Fruit fly (Drosophila melanogaster) whole organism, wandering third instar larva: ENCODE measurements around the gene Eig71Ed.

Source experiments
- Abd-B ChIP-seq: fragments of >200 bp; optimal IDR thresholded peaks from 2 replicates; lab custom pipeline; 2017; ENCODE audit warnings: missing biosample characterization, missing genetic modification characterization
- CG32264 ChIP-seq: fragments of 200-800 bp; sonication (Bioruptor generic); optimal IDR thresholded peaks from 2 replicates; lab custom pipeline; 2016; ENCODE audit warnings: missing biosample characterization, missing genetic modification characterization
- CG9705 ChIP-seq: fragments of 200-800 bp; sonication (Bioruptor generic); optimal IDR thresholded peaks from 2 replicates; lab custom pipeline; 2018; ENCODE audit warnings: missing biosample characterization, mild to moderate bottlenecking, missing genetic modification characterization
- CrebA ChIP-seq: fragments of 200-800 bp; sonication (Bioruptor generic); optimal IDR thresholded peaks from 2 replicates; lab custom pipeline; 2016; ENCODE audit warnings: missing biosample characterization, mild to moderate bottlenecking, missing genetic modification characterization, borderline replicate concordance
- Dfd ChIP-seq: fragments of >200 bp; optimal IDR thresholded peaks from 2 replicates; lab custom pipeline; 2017; ENCODE audit warnings: missing biosample characterization, missing genetic modification characterization
- Dif ChIP-seq: fragments of 200-275, 200-300 bp; sonication (Bioruptor generic); optimal IDR thresholded peaks from 2 replicates; lab custom pipeline; 2018; ENCODE audit warnings: missing biosample characterization, missing genetic modification characterization; ENCODE audit not compliant: partially characterized antibody
- HLH106 ChIP-seq: fragments of 200-800 bp; optimal IDR thresholded peaks from 3 replicates; lab custom pipeline; 2019; ENCODE audit warnings: missing biosample characterization, mild to moderate bottlenecking, missing genetic modification characterization, moderate library complexity
- Hnf4 ChIP-seq: fragments of 200-800 bp; sonication (Bioruptor generic); optimal IDR thresholded peaks from 2 replicates; lab custom pipeline; 2016; ENCODE audit warnings: missing biosample characterization, mild to moderate bottlenecking, missing genetic modification characterization
- Hr83 ChIP-seq: fragments of 200-300 bp; sonication (Bioruptor generic); optimal IDR thresholded peaks from 2 replicates; lab custom pipeline; 2016; ENCODE audit warnings: missing biosample characterization, mild to moderate bottlenecking, missing genetic modification characterization, moderate library complexity; ENCODE audit not compliant: poor library complexity, severe bottlenecking
- Jra ChIP-seq: sonication (Bioruptor generic); optimal IDR thresholded peaks from 2 replicates; lab custom pipeline; 2016; ENCODE audit warnings: missing biosample characterization, missing genetic modification characterization
- Mio ChIP-seq: sonication (Bioruptor generic); optimal IDR thresholded peaks from 2 replicates; lab custom pipeline; 2016; ENCODE audit warnings: missing biosample characterization, missing genetic modification characterization
- Myc ChIP-seq: fragments of >200 bp; optimal IDR thresholded peaks from 2 replicates; lab custom pipeline; 2017
- N ChIP-seq: fragments of >200 bp; optimal IDR thresholded peaks from 2 replicates; lab custom pipeline; 2018; ENCODE audit warnings: missing biosample characterization, missing external identifiers, missing genetic modification characterization
- OdsH ChIP-seq: fragments of 200-800 bp; sonication (Bioruptor generic); optimal IDR thresholded peaks from 2 replicates; lab custom pipeline; 2016; ENCODE audit warnings: missing biosample characterization, mild to moderate bottlenecking, missing genetic modification characterization
- Rel ChIP-seq, 2 experiments: fragments of 200-800 bp; sonication (Bioruptor generic) in 1 of 2; optimal IDR thresholded peaks; 2 replicates in 1 of 2; 3 replicates in 1 of 2; lab custom pipeline; 2016 to 2019; ENCODE audit warnings: mild to moderate bottlenecking in 2 of 2, missing biosample characterization in 2 of 2, missing genetic modification characterization in 2 of 2, moderate library complexity in 1 of 2
- Sp1 ChIP-seq: fragments of 200-800 bp; sonication (Bioruptor generic); optimal IDR thresholded peaks from 3 replicates; lab custom pipeline; 2019; ENCODE audit warnings: missing biosample characterization, mild to moderate bottlenecking, missing genetic modification characterization, moderate library complexity
- Vsx2 ChIP-seq: fragments of 200-300, 225-300 bp; sonication (Bioruptor generic); optimal IDR thresholded peaks from 2 replicates; lab custom pipeline; 2018; ENCODE audit warnings: missing biosample characterization, missing genetic modification characterization; ENCODE audit not compliant: partially characterized antibody
- br ChIP-seq: fragments of 200-800 bp; sonication (Bioruptor generic); optimal IDR thresholded peaks from 2 replicates; lab custom pipeline; 2016; ENCODE audit warnings: missing biosample characterization, missing genetic modification characterization
- dl ChIP-seq, 2 experiments: fragments of 175-275, 200-275 bp in 1 of 2; fragments of 200-275 bp in 1 of 2; sonication (Bioruptor generic); optimal IDR thresholded peaks; lab custom pipeline; 2018; ENCODE audit warnings: mild to moderate bottlenecking in 2 of 2, missing biosample characterization in 2 of 2, missing genetic modification characterization in 2 of 2, moderate library complexity in 2 of 2; ENCODE audit not compliant: partially characterized antibody in 2 of 2, insufficient read depth in 1 of 2
- dmrt93B ChIP-seq: fragments of 200-800 bp; sonication (Bioruptor generic); optimal IDR thresholded peaks from 2 replicates; lab custom pipeline; 2018; ENCODE audit warnings: missing biosample characterization, mild to moderate bottlenecking, missing genetic modification characterization
- dsf ChIP-seq: sonication (Bioruptor generic); optimal IDR thresholded peaks from 2 replicates; lab custom pipeline; 2016; ENCODE audit warnings: missing biosample characterization, missing genetic modification characterization, borderline replicate concordance
- ey ChIP-seq: fragments of 200-800 bp; sonication (Bioruptor generic); optimal IDR thresholded peaks from 2 replicates; lab custom pipeline; 2016; ENCODE audit warnings: missing biosample characterization, missing genetic modification characterization
- foxo ChIP-seq, 2 experiments: fragments of 200-800 bp; sonication (Bioruptor generic); optimal IDR thresholded peaks; 2 replicates in 1 of 2; 3 replicates in 1 of 2; lab custom pipeline; 2016 to 2017; ENCODE audit warnings: missing biosample characterization in 2 of 2, missing genetic modification characterization in 2 of 2
- fru ChIP-seq: fragments of 200-800 bp; sonication (Bioruptor generic); optimal IDR thresholded peaks from 3 replicates; lab custom pipeline; 2016; ENCODE audit warnings: missing biosample characterization, mild to moderate bottlenecking, missing genetic modification characterization
- h ChIP-seq: fragments of 200-800 bp; sonication (Bioruptor generic); optimal IDR thresholded peaks from 3 replicates; lab custom pipeline; 2016; ENCODE audit warnings: missing biosample characterization, mild to moderate bottlenecking, missing genetic modification characterization
- jim ChIP-seq: fragments of 175-275, 200-325 bp; sonication (Bioruptor generic); optimal IDR thresholded peaks from 2 replicates; lab custom pipeline; 2016; ENCODE audit warnings: missing biosample characterization, mild to moderate bottlenecking, missing genetic modification characterization
- lola ChIP-seq: fragments of >200 bp; optimal IDR thresholded peaks from 2 replicates; lab custom pipeline; 2017; ENCODE audit warnings: missing biosample characterization, missing genetic modification characterization
- pan ChIP-seq: fragments of >200 bp; optimal IDR thresholded peaks from 2 replicates; lab custom pipeline; 2017
- psq ChIP-seq: fragments of 200-800 bp; sonication (Bioruptor generic); optimal IDR thresholded peaks from 3 replicates; lab custom pipeline; 2017; ENCODE audit warnings: missing biosample characterization, mild to moderate bottlenecking, missing genetic modification characterization, moderate library complexity
- sage ChIP-seq: fragments of 200-800 bp; sonication (Bioruptor generic); optimal IDR thresholded peaks from 2 replicates; lab custom pipeline; 2016; ENCODE audit warnings: missing biosample characterization, mild to moderate bottlenecking, missing genetic modification characterization
- sv ChIP-seq: fragments of 200-800 bp; sonication (Bioruptor generic); optimal IDR thresholded peaks from 3 replicates; lab custom pipeline; 2016; ENCODE audit warnings: missing biosample characterization, missing genetic modification characterization
- woc ChIP-seq: sonication (Bioruptor generic); optimal IDR thresholded peaks from 2 replicates; lab custom pipeline; 2016; ENCODE audit warnings: missing biosample characterization, mild to moderate bottlenecking, missing genetic modification characterization

Gene Eig71Ed

DNA sequence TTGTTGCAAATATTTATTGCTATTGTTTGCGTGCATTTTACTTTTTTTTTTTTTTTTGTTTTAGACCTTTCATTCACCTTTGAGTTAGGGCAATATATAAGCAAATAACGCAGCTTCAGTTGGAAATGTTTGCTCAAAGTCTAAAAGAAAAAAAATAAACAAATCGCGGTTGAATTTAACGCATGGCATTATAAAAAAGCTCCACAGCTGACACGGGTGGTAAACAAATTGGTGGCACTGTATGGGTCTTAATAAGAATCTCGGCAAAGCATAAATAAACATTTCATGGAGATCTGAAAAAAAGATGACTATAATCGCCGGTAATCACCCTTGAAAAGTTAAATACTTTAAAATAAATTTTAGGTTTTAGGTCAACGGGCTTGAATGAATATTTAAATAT is 42.1 kb downstream of the Eig71Ed start:
- TF ChIP-seq Sp1 (GFP tag; lab: Kevin White, UChicago) (no peak), OdsH (peak; percentile 18)

DNA sequence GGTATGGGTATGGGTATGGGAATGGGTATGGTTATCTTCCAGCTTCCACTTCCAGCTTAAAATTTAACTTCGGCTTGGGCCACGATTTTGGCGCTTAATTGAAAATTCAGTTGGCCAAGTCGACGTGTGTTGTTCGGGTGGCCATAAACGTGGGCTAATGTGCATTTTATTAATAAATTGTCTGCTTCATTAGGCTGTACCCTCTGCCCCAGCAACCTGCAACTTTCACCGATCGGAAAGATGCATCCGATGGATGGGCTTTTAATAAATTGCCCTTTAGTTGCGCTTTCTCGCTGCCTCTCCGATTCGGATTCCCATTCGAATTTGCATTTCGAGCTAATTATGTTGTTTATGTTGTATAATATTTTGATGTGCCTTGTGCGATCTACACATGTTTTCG is 42.9 kb downstream of the Eig71Ed start:
- TF ChIP-seq Abd-B (GFP tag; lab: Kevin White, UChicago) (no peak), CrebA (GFP tag; lab: Kevin White, UChicago) (no peak), Dif (GFP tag; lab: Kevin White, UChicago) (no peak), dsf (GFP tag; lab: Kevin White, UChicago) (no peak), CG9705 (GFP tag; lab: Kevin White, UChicago) (no peak), lola (GFP tag; lab: Kevin White, UChicago) (no peak), Dfd (GFP tag; lab: Kevin White, UChicago) (no peak), Mio (GFP tag; lab: Kevin White, UChicago) (no peak), sv (GFP tag; lab: Kevin White, UChicago) (no peak), foxo (GFP tag; optimal IDR thresholded peaks at IDR 0.05; lab: Kevin White, UChicago) (no peak), Hnf4 (GFP tag; lab: Kevin White, UChicago) (no peak), Rel (GFP tag; optimal IDR thresholded peaks at IDR 0.05; lab: Kevin White, UChicago) (no peak), Rel (tag; optimal IDR thresholded peaks at IDR 0.05; lab: Kevin White, UChicago) (no peak), OdsH (no peak), br (GFP tag; lab: Kevin White, UChicago) (no peak), CG32264 (GFP tag; lab: Kevin White, UChicago) (no peak), Jra (GFP tag; lab: Kevin White, UChicago) (no peak), Hr83 (GFP tag; lab: Kevin White, UChicago) (no peak), HLH106 (tag; lab: Kevin White, UChicago) (no peak), sage (GFP tag; lab: Kevin White, UChicago) (no peak)

DNA sequence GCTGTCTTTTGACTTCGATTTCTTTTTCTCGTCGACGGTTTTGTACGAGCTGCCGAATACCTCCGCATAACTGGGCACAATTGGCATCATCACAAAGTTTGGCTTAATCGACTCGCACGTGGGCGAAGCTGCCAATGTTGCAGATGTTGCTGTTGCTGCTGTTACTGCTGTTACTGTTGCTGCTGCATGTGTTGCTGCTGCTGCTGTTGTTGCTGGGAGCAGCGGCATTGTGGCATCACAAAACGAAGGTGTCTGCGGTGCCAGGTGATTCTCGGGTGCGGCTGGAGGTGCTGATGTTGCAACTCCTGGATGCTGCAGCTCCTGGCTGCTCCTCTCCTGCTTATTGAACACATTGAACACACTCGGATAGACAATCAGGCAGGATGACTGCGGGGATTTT is 45.6 kb downstream of the Eig71Ed start:
- TF ChIP-seq lola (GFP tag; lab: Kevin White, UChicago) (no peak), ey (GFP tag; lab: Kevin White, UChicago) (no peak), psq (GFP tag; lab: Kevin White, UChicago) (no peak), Dfd (GFP tag; lab: Kevin White, UChicago) (peak; percentile 94), OdsH (no peak), Myc (lab: Kevin White, UChicago) (no peak), h (no peak)

DNA sequence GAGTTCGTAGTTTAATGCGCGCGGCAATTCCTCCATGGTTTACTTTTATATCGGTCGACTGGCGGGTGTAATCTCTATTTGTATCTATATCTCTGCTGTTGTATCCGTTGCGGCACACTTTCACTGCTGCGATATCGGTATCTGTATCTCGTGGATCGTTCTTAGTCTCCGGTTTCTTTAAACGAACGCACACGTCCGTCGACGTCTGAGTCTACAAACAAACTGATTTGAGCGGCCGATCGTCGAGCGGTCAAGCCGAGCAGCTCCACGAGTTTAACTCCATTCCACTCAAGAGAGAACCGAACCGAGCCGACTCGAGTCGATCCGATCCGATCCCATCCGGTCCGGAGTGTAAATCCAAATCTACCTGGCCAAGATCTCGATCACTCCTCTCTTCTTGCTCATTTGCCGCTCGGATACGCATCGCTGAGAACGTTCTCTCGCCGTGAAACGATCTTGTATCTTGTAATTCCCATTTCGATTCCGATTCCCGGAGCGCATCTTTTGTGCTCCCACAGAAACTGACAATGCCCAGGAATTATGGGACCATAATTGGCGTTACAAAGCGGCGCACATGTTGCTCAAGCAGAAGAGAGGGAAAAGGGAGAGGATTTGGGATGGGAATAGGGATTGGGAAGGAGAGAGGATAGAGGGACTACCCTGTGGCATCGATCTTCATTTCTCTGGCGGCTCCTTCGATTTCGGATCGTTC is 47.4 kb downstream of the Eig71Ed start, which contains the start of gene comm2:
Gene comm2 (minus strand): TSS at position 225 of the 712 bp plus-strand sequence.
- no peak for TF ChIP-seq woc (GFP tag; lab: Kevin White, UChicago)
- TF ChIP-seq Vsx2 (GFP tag; lab: Kevin White, UChicago), result peak; percentile 39
- peak; percentile 68 to 69 for TF ChIP-seq dl (GFP tag; optimal IDR thresholded peaks at IDR 0.05; lab: Kevin White, UChicago; ENCODE audit: insufficient read depth in 1 of 2, partially characterized antibody in 2 of 2)
- no peak for TF ChIP-seq ey (GFP tag; lab: Kevin White, UChicago)
- TF ChIP-seq lola (GFP tag; lab: Kevin White, UChicago), result no peak
- TF ChIP-seq dsf (GFP tag; lab: Kevin White, UChicago), result no peak
- TF ChIP-seq Abd-B (GFP tag; lab: Kevin White, UChicago), result no peak
- TF ChIP-seq dmrt93B (GFP tag; lab: Kevin White, UChicago), result no peak
- peak; percentile 69 for TF ChIP-seq Dif (GFP tag; lab: Kevin White, UChicago)
- peak; percentile 51 for TF ChIP-seq h
- peak; percentile 6 for TF ChIP-seq Hnf4 (GFP tag; lab: Kevin White, UChicago)
- TF ChIP-seq Myc (lab: Kevin White, UChicago), result no peak
- TF ChIP-seq psq (GFP tag; lab: Kevin White, UChicago), result no peak
- no peak for TF ChIP-seq jim
- no peak for TF ChIP-seq CG9705 (GFP tag; lab: Kevin White, UChicago)
- no peak for TF ChIP-seq Rel (GFP tag; optimal IDR thresholded peaks at IDR 0.05; lab: Kevin White, UChicago)
- TF ChIP-seq Rel (tag; optimal IDR thresholded peaks at IDR 0.05; lab: Kevin White, UChicago), result no peak
- no peak for TF ChIP-seq Dfd (GFP tag; lab: Kevin White, UChicago)
- no peak for TF ChIP-seq CG32264 (GFP tag; lab: Kevin White, UChicago)
- no peak for TF ChIP-seq Jra (GFP tag; lab: Kevin White, UChicago)
- no peak for TF ChIP-seq N
- TF ChIP-seq Hr83 (GFP tag; lab: Kevin White, UChicago), result peak; percentile 36
- TF ChIP-seq br (GFP tag; lab: Kevin White, UChicago), result no peak
- no peak for TF ChIP-seq pan (lab: Kevin White, UChicago)
- TF ChIP-seq Mio (GFP tag; lab: Kevin White, UChicago), result no peak
- TF ChIP-seq fru (GFP tag; lab: Kevin White, UChicago), result no peak
